Fruit fly (Drosophila melanogaster) whole organism, embryonic: ENCODE results near the gene Ns4.

Experiments used
- Ada2b ChIP-seq: fragments of 200-800 bp; sonication (Bioruptor generic); IDR thresholded peaks from 2 replicates; pipeline ENCODE4 v1.3.6; 2022; ENCODE audit warnings: missing biosample characterization, missing genetic modification characterization
- Aef1 ChIP-seq: fragments of 200-800 bp; sonication (Bioruptor generic); IDR thresholded peaks from 3 replicates; pipeline ENCODE4 v1.3.6; 2022; ENCODE audit warnings: missing biosample characterization, missing genetic modification characterization
- CG10979 ChIP-seq: fragments of 200-800 bp; sonication (Bioruptor generic); optimal IDR thresholded peaks from 2 replicates; lab custom pipeline; 2018; ENCODE audit warnings: missing biosample characterization, mild to moderate bottlenecking, missing genetic modification characterization, moderate library complexity
- CG11504 ChIP-seq: fragments of 200-800 bp; sonication (Bioruptor generic); optimal IDR thresholded peaks from 3 replicates; lab custom pipeline; 2019; ENCODE audit warnings: missing biosample characterization, mild to moderate bottlenecking, missing genetic modification characterization, moderate library complexity
- CG12155 ChIP-seq: fragments of 200-800 bp; sonication (Bioruptor generic); optimal IDR thresholded peaks from 3 replicates; lab custom pipeline; 2016; ENCODE audit warnings: missing biosample characterization, missing genetic modification characterization
- CG12942 ChIP-seq: fragments of 200-800 bp; sonication (Bioruptor generic); optimal IDR thresholded peaks from 3 replicates; lab custom pipeline; 2016; ENCODE audit warnings: missing biosample characterization, missing genetic modification characterization
- CG14441 ChIP-seq: fragments of 200-800 bp; sonication (Bioruptor generic); IDR thresholded peaks from 2 replicates; pipeline ENCODE4 v1.3.6; 2022; ENCODE audit warnings: missing biosample characterization, missing genetic modification characterization
- CG16813 ChIP-seq: fragments of 200-800 bp; sonication (Bioruptor generic); IDR thresholded peaks from 3 replicates; pipeline ENCODE4 v1.3.6; 2022; ENCODE audit warnings: missing biosample characterization, missing genetic modification characterization; ENCODE audit not compliant: partially characterized antibody
- CG17385 ChIP-seq: fragments of 200-800 bp; sonication (Bioruptor generic); optimal IDR thresholded peaks from 3 replicates; lab custom pipeline; 2018; ENCODE audit warnings: missing biosample characterization, mild to moderate bottlenecking, missing genetic modification characterization
- CG1792 ChIP-seq: fragments of 200-800 bp; sonication (Bioruptor generic); optimal IDR thresholded peaks from 2 replicates; lab custom pipeline; 2016; ENCODE audit warnings: missing biosample characterization, missing genetic modification characterization
- CG2120 ChIP-seq: fragments of 200-800 bp; sonication (Bioruptor generic); optimal IDR thresholded peaks from 3 replicates; lab custom pipeline; 2016; ENCODE audit warnings: missing biosample characterization, missing genetic modification characterization
- CG30403 ChIP-seq: fragments of 200-800 bp; sonication (Bioruptor generic); optimal IDR thresholded peaks from 3 replicates; lab custom pipeline; 2016; ENCODE audit warnings: missing biosample characterization, missing genetic modification characterization
- CG31365 ChIP-seq: fragments of 200-800 bp; sonication (Bioruptor generic); optimal IDR thresholded peaks from 2 replicates; lab custom pipeline; 2018; ENCODE audit warnings: missing biosample characterization, mild to moderate bottlenecking, missing genetic modification characterization
- CG3995 ChIP-seq: fragments of 200-800 bp; sonication (Bioruptor generic); optimal IDR thresholded peaks from 3 replicates; lab custom pipeline; 2016; ENCODE audit warnings: missing biosample characterization, missing genetic modification characterization
- CG4328 ChIP-seq: fragments of 200-800 bp; sonication (Bioruptor generic); optimal IDR thresholded peaks from 3 replicates; lab custom pipeline; 2017; ENCODE audit warnings: missing biosample characterization, missing genetic modification reagents, missing genetic modification characterization
- CG4404 ChIP-seq: fragments of 200-800 bp; sonication (Bioruptor generic); IDR thresholded peaks from 2 replicates; pipeline ENCODE4 v1.3.6; 2022; ENCODE audit warnings: missing biosample characterization, missing genetic modification characterization
- CG4820 ChIP-seq: fragments of 200-800 bp; sonication (Bioruptor generic); optimal IDR thresholded peaks from 3 replicates; lab custom pipeline; 2016; ENCODE audit warnings: missing biosample characterization, missing genetic modification characterization
- CG4854 ChIP-seq: fragments of 200-800 bp; sonication (Bioruptor generic); optimal IDR thresholded peaks from 2 replicates; lab custom pipeline; 2016; ENCODE audit warnings: missing biosample characterization, missing genetic modification characterization, inconsistent platforms
- CG7357 ChIP-seq: fragments of 200-800 bp; sonication (Bioruptor generic); IDR thresholded peaks from 3 replicates; pipeline ENCODE4 v1.3.6; 2022; ENCODE audit warnings: missing biosample characterization, missing genetic modification characterization
- CG9215 ChIP-seq: fragments of 200-800 bp; sonication (Bioruptor generic); IDR thresholded peaks from 2 replicates; pipeline ENCODE4 v1.3.6; 2022; ENCODE audit warnings: missing biosample characterization, missing genetic modification characterization
- CG9932 ChIP-seq: fragments of 200-800 bp; sonication (Bioruptor generic); IDR thresholded peaks from 2 replicates; pipeline ENCODE4 v1.3.6; 2022; ENCODE audit warnings: missing biosample characterization, missing genetic modification characterization
- CTCF ChIP-seq: fragments of 200-800 bp; sonication (Bioruptor generic); optimal IDR thresholded peaks from 2 replicates; lab custom pipeline; 2017; ENCODE audit warnings: missing biosample characterization, mild to moderate bottlenecking, missing genetic modification characterization, moderate library complexity
- HLH4C ChIP-seq: fragments of 200-800 bp; sonication (Bioruptor generic); IDR thresholded peaks from 3 replicates; pipeline ENCODE4 v1.3.6; 2022; ENCODE audit warnings: missing biosample characterization, missing genetic modification characterization; ENCODE audit not compliant: partially characterized antibody
- Jarid2 ChIP-seq: fragments of 200-800 bp; sonication (Bioruptor generic); optimal IDR thresholded peaks from 3 replicates; lab custom pipeline; 2017; ENCODE audit warnings: mild to moderate bottlenecking, missing biosample characterization, missing genetic modification reagents, missing genetic modification characterization
- Kr ChIP-seq: fragments of 200-800 bp; sonication (Bioruptor generic); optimal IDR thresholded peaks from 2 replicates; lab custom pipeline; 2017; ENCODE audit warnings: missing biosample characterization, mild to moderate bottlenecking, missing genetic modification characterization
- Med ChIP-seq: fragments of 200-800 bp; sonication (Bioruptor generic); peaks from one replicate; lab custom pipeline; 2016; ENCODE audit warnings: missing biosample characterization, missing genetic modification characterization, mild to moderate bottlenecking, inconsistent platforms, moderate library complexity
- NC2α ChIP-seq: fragments of 200-800 bp; sonication (Bioruptor generic); optimal IDR thresholded peaks from 2 replicates; lab custom pipeline; 2016; ENCODE audit warnings: missing biosample characterization, missing genetic modification characterization
- Pdp1 ChIP-seq, 2 experiments: fragments of 200-800 bp; sonication (Bioruptor generic); optimal IDR thresholded peaks; 3 replicates each; lab custom pipeline; 2016; ENCODE audit warnings: missing biosample characterization in 2 of 2, missing genetic modification characterization in 2 of 2, mild to moderate bottlenecking in 1 of 2, moderate library complexity in 1 of 2
- Sry-β ChIP-seq: fragments of 200-800 bp; sonication (Bioruptor generic); optimal IDR thresholded peaks from 2 replicates; lab custom pipeline; 2018; ENCODE audit warnings: missing biosample characterization, mild to moderate bottlenecking, missing genetic modification characterization, moderate library complexity
- TFAM ChIP-seq: fragments of 200-800 bp; sonication (Bioruptor generic); optimal IDR thresholded peaks from 2 replicates; lab custom pipeline; 2017; ENCODE audit warnings: missing biosample characterization, missing genetic modification characterization, inconsistent platforms
- Trl ChIP-seq, 3 experiments: fragments of >200 bp in 2 of 3; fragments of 200-800 bp in 1 of 3; sonication (Bioruptor generic) in 1 of 3; optimal IDR thresholded peaks; 2 replicates in 1 of 3; 3 replicates in 2 of 3; lab custom pipeline; 2016 to 2017; ENCODE audit warnings: missing biosample characterization in 1 of 3, missing genetic modification characterization in 1 of 3
- Xrp1 ChIP-seq: fragments of 200-800 bp; sonication (Bioruptor generic); IDR thresholded peaks from 2 replicates; pipeline ENCODE4 v1.3.6; 2022; ENCODE audit warnings: missing biosample characterization, missing genetic modification characterization
- ac ChIP-seq: fragments of 200-800 bp; sonication (Bioruptor generic); optimal IDR thresholded peaks from 3 replicates; lab custom pipeline; 2017; ENCODE audit warnings: missing biosample characterization, mild to moderate bottlenecking, missing genetic modification characterization
- ato ChIP-seq: fragments of 200-800 bp; sonication (Bioruptor generic); IDR thresholded peaks from 2 replicates; pipeline ENCODE4 v1.3.6; 2022; ENCODE audit warnings: missing biosample characterization, missing genetic modification characterization; ENCODE audit not compliant: partially characterized antibody
- caup ChIP-seq: fragments of 200-800 bp; sonication (Bioruptor generic); optimal IDR thresholded peaks from 3 replicates; lab custom pipeline; 2017; ENCODE audit warnings: missing biosample characterization, mild to moderate bottlenecking, missing genetic modification characterization, moderate library complexity; ENCODE audit not compliant: severe bottlenecking
- ems ChIP-seq: fragments of 200-800 bp; sonication (Bioruptor generic); optimal IDR thresholded peaks from 3 replicates; lab custom pipeline; 2016; ENCODE audit warnings: missing biosample characterization, missing genetic modification characterization
- gro ChIP-seq: fragments of 200-800 bp; sonication (Bioruptor generic); optimal IDR thresholded peaks from 2 replicates; lab custom pipeline; 2016; ENCODE audit warnings: missing biosample characterization, missing genetic modification characterization
- ham ChIP-seq: fragments of 200-800 bp; sonication (Bioruptor generic); IDR thresholded peaks from 2 replicates; pipeline ENCODE4 v1.3.6; 2022; ENCODE audit warnings: missing biosample characterization, missing genetic modification characterization
- inv ChIP-seq: fragments of 200-800 bp; sonication (Bioruptor generic); IDR thresholded peaks from 2 replicates; pipeline ENCODE4 v1.3.6; 2022; ENCODE audit warnings: missing biosample characterization, missing genetic modification characterization; ENCODE audit not compliant: partially characterized antibody
- lbe ChIP-seq: fragments of 200-800 bp; sonication (Bioruptor generic); optimal IDR thresholded peaks from 2 replicates; lab custom pipeline; 2016; ENCODE audit warnings: missing biosample characterization, mild to moderate bottlenecking, missing genetic modification characterization
- org-1 ChIP-seq: fragments of 200-800 bp; sonication (Bioruptor generic); optimal IDR thresholded peaks from 2 replicates; lab custom pipeline; 2017; ENCODE audit warnings: missing biosample characterization, missing genetic modification characterization
- run ChIP-seq: fragments of 200-800 bp; sonication (Bioruptor generic); optimal IDR thresholded peaks from 3 replicates; lab custom pipeline; 2018; ENCODE audit warnings: missing biosample characterization, mild to moderate bottlenecking, missing genetic modification characterization
- scrt ChIP-seq: fragments of 200-800 bp; sonication (Bioruptor generic); optimal IDR thresholded peaks from 2 replicates; lab custom pipeline; 2018; ENCODE audit warnings: missing biosample characterization, mild to moderate bottlenecking, missing genetic modification characterization, moderate library complexity
- sens-2 ChIP-seq: fragments of 200-800 bp; sonication (Bioruptor generic); IDR thresholded peaks from 2 replicates; pipeline ENCODE4 v1.3.6; 2022; ENCODE audit warnings: missing biosample characterization, missing genetic modification characterization
- sna ChIP-seq: fragments of 200-800 bp; sonication (Bioruptor generic); IDR thresholded peaks from 2 replicates; pipeline ENCODE4 v1.3.6; 2022; ENCODE audit warnings: missing biosample characterization, missing genetic modification characterization; ENCODE audit not compliant: partially characterized antibody
- tin ChIP-seq: fragments of 200-800 bp; sonication (Bioruptor generic); optimal IDR thresholded peaks from 3 replicates; lab custom pipeline; 2016; ENCODE audit warnings: missing biosample characterization, missing genetic modification characterization
- unpg ChIP-seq: fragments of 200-800 bp; sonication (Bioruptor generic); optimal IDR thresholded peaks from 3 replicates; lab custom pipeline; 2018; ENCODE audit warnings: missing biosample characterization, mild to moderate bottlenecking, missing genetic modification characterization, moderate library complexity
- zfh1 ChIP-seq: fragments of 200-800 bp; sonication (Bioruptor generic); IDR thresholded peaks from 3 replicates; pipeline ENCODE4 v1.3.6; 2022; ENCODE audit warnings: missing biosample characterization, missing genetic modification characterization

Ns4 gene

DNA sequence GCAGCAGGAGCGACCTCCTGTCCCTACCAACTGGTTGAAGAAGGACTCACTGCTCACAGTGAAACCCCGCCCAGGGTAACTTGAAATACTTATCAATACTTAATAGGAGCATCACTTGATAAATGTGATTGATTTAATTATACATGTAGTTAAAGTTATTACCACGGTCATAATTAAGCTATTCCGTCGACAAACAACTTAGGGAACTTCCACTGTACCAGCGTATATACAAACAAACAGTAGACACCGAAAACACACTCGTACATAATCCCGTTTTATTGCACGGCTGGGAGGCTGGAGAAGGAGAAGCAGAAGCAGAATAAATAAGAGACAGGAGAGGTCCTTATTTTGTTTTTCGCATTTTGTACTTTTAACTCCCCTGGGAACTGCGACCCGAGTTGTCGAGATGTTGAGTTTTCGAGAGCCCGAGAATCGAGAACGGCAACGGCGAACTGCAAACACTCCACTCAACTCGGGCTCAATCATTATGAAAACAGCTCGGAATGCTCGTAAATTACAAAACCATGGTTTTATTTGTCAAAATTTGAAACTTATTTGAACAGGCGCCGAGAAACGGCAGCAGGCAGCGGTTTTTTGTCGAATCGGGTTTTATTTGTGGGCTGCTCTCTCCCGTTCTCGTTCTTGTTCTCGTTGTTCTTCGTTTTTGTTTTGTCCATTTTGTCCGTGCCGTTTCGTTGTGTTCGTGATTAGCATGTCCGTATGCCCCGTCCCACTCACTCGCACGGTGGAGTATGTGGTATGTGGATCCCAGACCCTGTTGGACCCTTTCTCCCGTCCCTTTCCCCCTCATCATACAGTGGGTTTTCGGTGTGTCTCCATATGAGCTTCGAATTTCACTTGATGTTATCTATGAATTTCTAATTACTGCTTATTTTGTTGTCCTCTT, 48.0 kb downstream of the Ns4 start (continued):
- TF ChIP-seq Ada2b (peak; percentile 72), run (tag; lab: Kevin White, UChicago) (no peak), lbe (GFP tag; lab: Kevin White, UChicago) (peak; percentile 96), gro (peak; percentile 88), CG7357 (GFP tag; lab: Robert Waterston, UW) (peak; percentile 71; the same call in 2 of the 3 replicates), inv (GFP tag; lab: Robert Waterston, UW) (no peak), CG12155 (peak; percentile 78), CG9215 (GFP tag; lab: Robert Waterston, UW) (no peak; the same call in 1 of the 2 replicates), tin (peak; percentile 68), ham (GFP tag; lab: Robert Waterston, UW) (no peak), Pdp1 (GFP tag; optimal IDR thresholded peaks at IDR 0.05; lab: Kevin White, UChicago) (peak; percentile 72 to 83), CTCF (no peak), Sry-β (no peak), CG12942 (peak; percentile 24), CG10979 (peak; percentile 59), CG3995 (GFP tag; lab: Kevin White, UChicago) (peak; percentile 3), Xrp1 (GFP tag; lab: Robert Waterston, UW) (peak; percentile 82), sens-2 (GFP tag; lab: Robert Waterston, UW) (peak; percentile 64), CG30403 (GFP tag; lab: Kevin White, UChicago) (peak; percentile 74), ato (no peak), Jarid2 (GFP tag; lab: Kevin White, UChicago) (peak; percentile 3), Kr (GFP tag; lab: Kevin White, UChicago) (no peak), CG17385 (GFP tag; lab: Kevin White, UChicago) (peak; percentile 65), CG14441 (GFP tag; lab: Robert Waterston, UW) (peak; percentile 70), Med (GFP tag; lab: Kevin White, UChicago) (peak; percentile 99), CG4854 (GFP tag; lab: Kevin White, UChicago) (peak; percentile 63), CG9932 (GFP tag; lab: Robert Waterston, UW) (peak; percentile 87), CG2120 (peak; percentile 94), Aef1 (GFP tag; lab: Robert Waterston, UW) (peak; percentile 72), CG4820 (GFP tag; lab: Kevin White, UChicago) (peak; percentile 44), CG16813 (GFP tag; lab: Robert Waterston, UW) (no peak), unpg (GFP tag; lab: Kevin White, UChicago) (peak; percentile 77), CG4328 (GFP tag; lab: Kevin White, UChicago) (peak; percentile 41), Trl (optimal IDR thresholded peaks at IDR 0.05; lab: Kevin White, UChicago) (peak; percentile 3 to 4), Trl (GFP tag; optimal IDR thresholded peaks at IDR 0.05; lab: Kevin White, UChicago) (peak; percentile 82), HLH4C (no peak; the same call in 2 of the 3 replicates), ac (GFP tag; lab: Kevin White, UChicago) (peak; percentile 43), CG4404 (GFP tag; lab: Robert Waterston, UW) (peak; percentile 72), org-1 (GFP tag; lab: Kevin White, UChicago) (peak; percentile 74), TFAM (no peak), ems (GFP tag; lab: Kevin White, UChicago) (peak; percentile 62), CG11504 (peak; percentile 73), CG31365 (tag; lab: Kevin White, UChicago) (peak; percentile 58), CG1792 (peak; percentile 69), caup (GFP tag; lab: Kevin White, UChicago) (peak; percentile 76), zfh1 (peak; percentile 85), sna (GFP tag; lab: Robert Waterston, UW) (no peak), NC2α (peak; percentile 36), scrt (peak; percentile 76)
